Worm (Caenorhabditis elegans): ENCODE results near the gene fbxl-4.

ce11 chrX:6641509-6641908, 52.9 kb downstream of the fbxl-4 start:
- TF ChIP-seq mcd-1 (GFP tag; IDR thresholded peaks at IDR 0.05) (no peak), Y67H2A.10 (GFP tag; conservative IDR thresholded peaks at IDR 0.05) (no peak), ztf-25 (GFP tag; IDR thresholded peaks at IDR 0.05) (no peak), hrde-1 (tag; optimal IDR thresholded peaks at IDR 0.05; ENCODE audit: borderline replicate concordance) (no peak), rec-8 (tag; optimal IDR thresholded peaks at IDR 0.05) (no peak), cebp-2 (GFP tag; IDR thresholded peaks at IDR 0.05) (no peak)

Data from whole organism, young adult.